Fruit fly (Drosophila melanogaster): Measurements from ENCODE around the gene Rab1.

Gene Rab1

DNA sequence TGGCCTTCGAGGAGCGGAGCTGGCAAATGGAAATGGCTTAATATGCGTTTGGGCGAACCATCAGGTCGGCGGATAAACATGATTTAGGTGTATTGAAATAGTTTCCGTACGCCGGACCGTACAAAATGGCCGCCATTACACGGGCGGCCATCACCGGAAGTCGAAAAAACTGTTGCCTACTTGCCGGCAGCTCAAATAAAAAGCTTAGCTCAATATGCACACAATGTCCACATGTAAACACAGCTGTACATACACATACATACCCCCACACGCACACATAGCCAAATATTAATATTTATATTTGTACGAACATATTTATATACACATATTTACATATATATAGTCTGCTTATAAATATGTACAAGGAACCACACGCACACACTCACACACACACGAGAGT lies 5.7 kb downstream of the Rab1 start (continued):
- no peak for TF ChIP-seq crol (GFP tag; IDR thresholded peaks at IDR 0.05)
- no peak for TF ChIP-seq shn (GFP tag; optimal IDR thresholded peaks at IDR 0.05)
- no peak for TF ChIP-seq slbo (GFP tag; IDR thresholded peaks at IDR 0.05)
- TF ChIP-seq mam (GFP tag; optimal IDR thresholded peaks at IDR 0.05): no peak
- TF ChIP-seq CG3726 (GFP tag; IDR thresholded peaks at IDR 0.05): 0 out of 3 replicates have a peak, but pooled peaks have one; percentile 34
- TF ChIP-seq Pdp1 (GFP tag; optimal IDR thresholded peaks at IDR 0.05): no peak
- no peak for TF ChIP-seq CG9609 (GFP tag; optimal IDR thresholded peaks at IDR 0.05)
- TF ChIP-seq CG17186 (GFP tag; optimal IDR thresholded peaks at IDR 0.05): no peak
- TF ChIP-seq CG8388 (GFP tag; optimal IDR thresholded peaks at IDR 0.05): peak; percentile 35
- TF ChIP-seq slou (GFP tag; optimal IDR thresholded peaks at IDR 0.05): no peak
- no peak for TF ChIP-seq CG10543 (GFP tag; optimal IDR thresholded peaks at IDR 0.05)
- TF ChIP-seq GATAe (GFP tag; conservative IDR thresholded peaks at IDR 0.05): no peak
- TF ChIP-seq CG18476 (GFP tag; optimal IDR thresholded peaks at IDR 0.05): no peak
- TF ChIP-seq HLHmδ (GFP tag; optimal IDR thresholded peaks at IDR 0.05): no peak
- TF ChIP-seq Atf6 (GFP tag; IDR thresholded peaks at IDR 0.05): peak; percentile 56; the same call in 1 of the 2 replicates
- no peak for TF ChIP-seq unc-4 (GFP tag; IDR thresholded peaks at IDR 0.05; ENCODE audit: partially characterized antibody)
- peak; percentile 31 for TF ChIP-seq Vsx1 (GFP tag; optimal IDR thresholded peaks at IDR 0.05)
- no peak for TF ChIP-seq MBD-R2 (GFP tag; IDR thresholded peaks at IDR 0.05)
- TF ChIP-seq HLH54F (GFP tag; optimal IDR thresholded peaks at IDR 0.05): no peak
- TF ChIP-seq CG12219 (GFP tag; optimal IDR thresholded peaks at IDR 0.05): peak; percentile 27
- peak; percentile 30 for TF ChIP-seq Sox102F (GFP tag; optimal IDR thresholded peaks at IDR 0.05)
- no peak for TF ChIP-seq D19B (GFP tag; optimal IDR thresholded peaks at IDR 0.05)
- TF ChIP-seq CG30020 (tag; optimal IDR thresholded peaks at IDR 0.05): no peak
- peak; percentile 27; the same call in 1 of the 2 replicates for TF ChIP-seq Awh (GFP tag; IDR thresholded peaks at IDR 0.05)
- TF ChIP-seq mld (GFP tag; IDR thresholded peaks at IDR 0.05; ENCODE audit: partially characterized antibody): no peak
- no peak for TF ChIP-seq CG4424 (GFP tag; optimal IDR thresholded peaks at IDR 0.05)
- 0 out of 2 replicates have a peak, but pooled peaks have one; percentile 26 for TF ChIP-seq Rx (GFP tag; IDR thresholded peaks at IDR 0.05)
- peak; percentile 40 for TF ChIP-seq CG13775 (GFP tag; optimal IDR thresholded peaks at IDR 0.05)
- peak; percentile 16 for TF ChIP-seq CG18599 (GFP tag; optimal IDR thresholded peaks at IDR 0.05)
- TF ChIP-seq CG2116 (GFP tag; optimal IDR thresholded peaks at IDR 0.05): peak; percentile 33
- peak; percentile 34; the same call in 1 of the 2 replicates for TF ChIP-seq CG11696 (GFP tag; IDR thresholded peaks at IDR 0.05)
- TF ChIP-seq Dek (tag; optimal IDR thresholded peaks at IDR 0.05): no peak
- TF ChIP-seq gcm2 (GFP tag; optimal IDR thresholded peaks at IDR 0.05): no peak
- no peak for TF ChIP-seq ash1 (GFP tag; optimal IDR thresholded peaks at IDR 0.05)
- TF ChIP-seq B-H1 (GFP tag; IDR thresholded peaks at IDR 0.05): peak; percentile 25; the same call in 1 of the 3 replicates
- peak; percentile 61; the same call in 1 of the 2 replicates for TF ChIP-seq stc (GFP tag; IDR thresholded peaks at IDR 0.05)
- no peak for TF ChIP-seq E2f2 (GFP tag; IDR thresholded peaks at IDR 0.05)
- TF ChIP-seq grau (tag; optimal IDR thresholded peaks at IDR 0.05): peak; percentile 11
- TF ChIP-seq dpn (GFP tag; optimal IDR thresholded peaks at IDR 0.05): no peak
- TF ChIP-seq CG1603 (tag; optimal IDR thresholded peaks at IDR 0.05): peak; percentile 44
- TF ChIP-seq CG14860 (GFP tag; IDR thresholded peaks at IDR 0.05; ENCODE audit: partially characterized antibody): no peak
- no peak for TF ChIP-seq en (GFP tag; optimal IDR thresholded peaks at IDR 0.05)
- no peak for TF ChIP-seq psq (GFP tag; optimal IDR thresholded peaks at IDR 0.05)
- peak; percentile 91 for TF ChIP-seq Med (GFP tag)
- TF ChIP-seq CG30403 (GFP tag; optimal IDR thresholded peaks at IDR 0.05): no peak
- no peak for TF ChIP-seq yki (optimal IDR thresholded peaks at IDR 0.05)
- TF ChIP-seq CG4730 (GFP tag; IDR thresholded peaks at IDR 0.05): no peak; the same call in 1 of the 2 replicates
- peak; percentile 40 for TF ChIP-seq CG17359 (tag; optimal IDR thresholded peaks at IDR 0.05)
- no peak for TF ChIP-seq ems (GFP tag; optimal IDR thresholded peaks at IDR 0.05)
- TF ChIP-seq pum (GFP tag; optimal IDR thresholded peaks at IDR 0.05): no peak
- TF ChIP-seq usp (GFP tag; optimal IDR thresholded peaks at IDR 0.05): no peak
- no peak for TF ChIP-seq CG11398 (GFP tag; optimal IDR thresholded peaks at IDR 0.05)

All from whole organism, embryonic.